Fruit fly (Drosophila melanogaster) whole organism, prepupa: ENCODE data around the gene Nelf-A.

Experiments
- Blimp-1 ChIP-seq: fragments of 200-800 bp; sonication (Bioruptor generic); optimal IDR thresholded peaks from 3 replicates; lab custom pipeline; 2017; ENCODE audit warnings: missing biosample characterization, missing genetic modification characterization, mild to moderate bottlenecking, moderate library complexity, missing genetic modification reagents
- CG10631 ChIP-seq: fragments of 200-800 bp; sonication (Bioruptor generic); optimal IDR thresholded peaks from 2 replicates; lab custom pipeline; 2016; ENCODE audit warnings: missing biosample characterization, missing genetic modification characterization
- CG10669 ChIP-seq: fragments of 200-800 bp; sonication (Bioruptor generic); optimal IDR thresholded peaks from 3 replicates; lab custom pipeline; 2018; ENCODE audit warnings: missing biosample characterization, mild to moderate bottlenecking, missing genetic modification characterization, moderate library complexity
- CG11294 ChIP-seq: fragments of 200-800 bp; sonication (Bioruptor generic); IDR thresholded peaks from 2 replicates; pipeline ENCODE4 v1.3.6; 2022; ENCODE audit warnings: missing biosample characterization, missing genetic modification characterization
- CG11762 ChIP-seq: fragments of 200-800 bp; sonication (Bioruptor generic); optimal IDR thresholded peaks from 3 replicates; lab custom pipeline; 2016; ENCODE audit warnings: missing biosample characterization, missing genetic modification characterization; ENCODE audit not compliant: insufficient read depth
- CG11902 ChIP-seq: fragments of 200-800 bp; sonication (Bioruptor generic); optimal IDR thresholded peaks from 3 replicates; lab custom pipeline; 2016; ENCODE audit warnings: missing biosample characterization, missing genetic modification characterization
- CG15336 ChIP-seq: fragments of 200-800 bp; sonication (Bioruptor generic); IDR thresholded peaks from 2 replicates; pipeline ENCODE4 v1.3.6; 2022; ENCODE audit warnings: missing biosample characterization, missing genetic modification characterization
- CG16779 ChIP-seq: fragments of 200-800 bp; sonication (Bioruptor generic); optimal IDR thresholded peaks from 3 replicates; lab custom pipeline; 2017; ENCODE audit warnings: missing biosample characterization, mild to moderate bottlenecking, missing genetic modification characterization
- CG31627 ChIP-seq: fragments of 200-800 bp; sonication (Bioruptor generic); optimal IDR thresholded peaks from 3 replicates; lab custom pipeline; 2016; ENCODE audit warnings: missing biosample characterization, missing genetic modification characterization
- CG32006 ChIP-seq: fragments of 200-800 bp; sonication (Bioruptor generic); optimal IDR thresholded peaks from 3 replicates; lab custom pipeline; 2017; ENCODE audit warnings: missing biosample characterization, mild to moderate bottlenecking, missing genetic modification characterization
- CG34406 ChIP-seq: fragments of 200-800 bp; sonication (Bioruptor generic); optimal IDR thresholded peaks from 3 replicates; lab custom pipeline; 2016; ENCODE audit warnings: missing biosample characterization, missing genetic modification characterization
- CG3919 ChIP-seq: fragments of 200-800 bp; sonication (Bioruptor generic); optimal IDR thresholded peaks from 3 replicates; lab custom pipeline; 2016; ENCODE audit warnings: missing biosample characterization, missing genetic modification characterization
- CG4318 ChIP-seq: fragments of 200-800 bp; sonication (Bioruptor generic); optimal IDR thresholded peaks from 3 replicates; lab custom pipeline; 2017; ENCODE audit warnings: missing biosample characterization, mild to moderate bottlenecking, missing genetic modification characterization
- CG6163 ChIP-seq: fragments of 200-800 bp; sonication (Bioruptor generic); IDR thresholded peaks from 3 replicates; pipeline ENCODE4 v1.3.6; 2022; ENCODE audit warnings: missing biosample characterization, missing genetic modification characterization
- CG6276 ChIP-seq: fragments of 200-800 bp; sonication (Bioruptor generic); optimal IDR thresholded peaks from 2 replicates; lab custom pipeline; 2017; ENCODE audit warnings: missing biosample characterization, mild to moderate bottlenecking, missing genetic modification characterization
- CG6792 ChIP-seq: fragments of 200-800 bp; sonication (Bioruptor generic); optimal IDR thresholded peaks from 3 replicates; lab custom pipeline; 2016; ENCODE audit warnings: missing biosample characterization, missing genetic modification characterization
- CG6808 ChIP-seq: fragments of 200-800 bp; sonication (Bioruptor generic); optimal IDR thresholded peaks from 3 replicates; lab custom pipeline; 2017; ENCODE audit warnings: missing biosample characterization, missing genetic modification characterization, mild to moderate bottlenecking, moderate library complexity, missing genetic modification reagents
- CG6854 ChIP-seq: fragments of 200-800 bp; sonication (Bioruptor generic); optimal IDR thresholded peaks from 2 replicates; lab custom pipeline; 2017; ENCODE audit warnings: missing biosample characterization, mild to moderate bottlenecking, missing genetic modification characterization
- CG7368 ChIP-seq: fragments of 200-800 bp; sonication (Bioruptor generic); optimal IDR thresholded peaks from 3 replicates; lab custom pipeline; 2016; ENCODE audit warnings: missing biosample characterization, missing genetic modification characterization
- CG8119 ChIP-seq: fragments of 200-800 bp; sonication (Bioruptor generic); IDR thresholded peaks from 3 replicates; pipeline ENCODE4 v1.3.6; 2022; ENCODE audit warnings: missing biosample characterization, missing genetic modification characterization
- CG8319 ChIP-seq: fragments of 200-800 bp; sonication (Bioruptor generic); optimal IDR thresholded peaks from 3 replicates; lab custom pipeline; 2016; ENCODE audit warnings: missing biosample characterization, missing genetic modification characterization
- CG8632 ChIP-seq: fragments of 200-800 bp; sonication (Bioruptor generic); optimal IDR thresholded peaks from 3 replicates; lab custom pipeline; 2016; ENCODE audit warnings: missing biosample characterization, missing genetic modification characterization
- CG9139 ChIP-seq: fragments of 200-800 bp; sonication (Bioruptor generic); optimal IDR thresholded peaks from 3 replicates; lab custom pipeline; 2017; ENCODE audit warnings: missing biosample characterization, mild to moderate bottlenecking, missing genetic modification characterization
- Eip75B ChIP-seq: fragments of 200-800 bp; sonication (Bioruptor generic); optimal IDR thresholded peaks from 3 replicates; lab custom pipeline; 2016; ENCODE audit warnings: missing biosample characterization, missing genetic modification characterization
- Eip78C ChIP-seq: fragments of 200-800 bp; sonication (Bioruptor generic); peaks from one replicate; lab custom pipeline; 2016; ENCODE audit warnings: missing biosample characterization, missing genetic modification characterization
- Ets21C ChIP-seq: fragments of 200-800 bp; sonication (Bioruptor generic); optimal IDR thresholded peaks from 3 replicates; lab custom pipeline; 2016; ENCODE audit warnings: missing biosample characterization, missing genetic modification characterization
- Ets96B ChIP-seq: fragments of 200-800 bp; optimal IDR thresholded peaks from 2 replicates; lab custom pipeline; 2019; ENCODE audit warnings: missing biosample characterization, mild to moderate bottlenecking, missing genetic modification characterization, moderate library complexity
- Gug ChIP-seq: fragments of 200-800 bp; sonication (Bioruptor generic); IDR thresholded peaks from 2 replicates; pipeline ENCODE4 v1.3.6; 2022; ENCODE audit warnings: missing biosample characterization, missing genetic modification characterization
- Hr38 ChIP-seq: sonication (Bioruptor generic); optimal IDR thresholded peaks from 2 replicates; lab custom pipeline; 2016; ENCODE audit warnings: missing biosample characterization, missing genetic modification characterization
- Hr39 ChIP-seq: fragments of 200-800 bp; sonication (Bioruptor generic); optimal IDR thresholded peaks from 2 replicates; lab custom pipeline; 2016; ENCODE audit warnings: missing biosample characterization, missing genetic modification characterization
- Hr4 ChIP-seq: fragments of 200-800 bp; sonication (Bioruptor generic); optimal IDR thresholded peaks from 3 replicates; lab custom pipeline; 2016; ENCODE audit warnings: missing biosample characterization, missing genetic modification characterization
- Lpt ChIP-seq: fragments of 200-800 bp; sonication (Bioruptor generic); optimal IDR thresholded peaks from 3 replicates; lab custom pipeline; 2016; ENCODE audit warnings: missing biosample characterization, missing genetic modification characterization
- Met ChIP-seq: fragments of 200-800 bp; sonication (Bioruptor generic); optimal IDR thresholded peaks from 3 replicates; lab custom pipeline; 2016; ENCODE audit warnings: missing biosample characterization, missing genetic modification characterization
- Smox ChIP-seq: fragments of 200-800 bp; sonication (Bioruptor generic); optimal IDR thresholded peaks from 3 replicates; lab custom pipeline; 2016; ENCODE audit warnings: missing biosample characterization, missing genetic modification characterization
- Sox102F ChIP-seq: fragments of 200-800 bp; sonication (Bioruptor generic); optimal IDR thresholded peaks from 2 replicates; lab custom pipeline; 2016; ENCODE audit warnings: missing biosample characterization, mild to moderate bottlenecking, missing genetic modification characterization
- Sox14 ChIP-seq: fragments of 200-800 bp; sonication (Bioruptor generic); optimal IDR thresholded peaks from 3 replicates; lab custom pipeline; 2016; ENCODE audit warnings: missing biosample characterization, missing genetic modification characterization
- Sox15 ChIP-seq: fragments of 200-800 bp; sonication (Bioruptor generic); optimal IDR thresholded peaks from 3 replicates; lab custom pipeline; 2016; ENCODE audit warnings: missing biosample characterization, missing genetic modification characterization
- achi ChIP-seq: fragments of 200-800 bp; sonication (Bioruptor generic); optimal IDR thresholded peaks from 3 replicates; lab custom pipeline; 2016; ENCODE audit warnings: missing biosample characterization, missing genetic modification characterization
- acj6 ChIP-seq: fragments of 200-800 bp; sonication (Bioruptor generic); optimal IDR thresholded peaks from 3 replicates; lab custom pipeline; 2016; ENCODE audit warnings: missing biosample characterization, missing genetic modification characterization
- cyc ChIP-seq: fragments of 200-800 bp; sonication (Bioruptor generic); optimal IDR thresholded peaks from 3 replicates; lab custom pipeline; 2016; ENCODE audit warnings: missing biosample characterization, missing genetic modification characterization
- dac ChIP-seq: fragments of 200-800 bp; sonication (Bioruptor generic); optimal IDR thresholded peaks from 2 replicates; lab custom pipeline; 2017; ENCODE audit warnings: missing biosample characterization, mild to moderate bottlenecking, missing genetic modification characterization
- dsx ChIP-seq: fragments of 200-800 bp; optimal IDR thresholded peaks from 3 replicates; lab custom pipeline; 2019; ENCODE audit warnings: missing biosample characterization, mild to moderate bottlenecking, missing genetic modification characterization, moderate library complexity; ENCODE audit not compliant: poor library complexity, severe bottlenecking
- eg ChIP-seq: fragments of 200-800 bp; sonication (Bioruptor generic); IDR thresholded peaks from 3 replicates; pipeline ENCODE4 v1.3.6; 2022; ENCODE audit warnings: missing biosample characterization, missing genetic modification characterization
- esn ChIP-seq: fragments of 200-800 bp; sonication (Bioruptor generic); optimal IDR thresholded peaks from 2 replicates; lab custom pipeline; 2016; ENCODE audit warnings: missing biosample characterization, mild to moderate bottlenecking, missing genetic modification characterization, moderate library complexity
- fd59A ChIP-seq: fragments of 200-800 bp; sonication (Bioruptor generic); optimal IDR thresholded peaks from 2 replicates; lab custom pipeline; 2017; ENCODE audit warnings: missing biosample characterization, mild to moderate bottlenecking, missing genetic modification characterization, missing genetic modification reagents
- fkh ChIP-seq: fragments of 200-800 bp; sonication (Bioruptor generic); optimal IDR thresholded peaks from 3 replicates; lab custom pipeline; 2017; ENCODE audit warnings: missing biosample characterization, mild to moderate bottlenecking, missing genetic modification characterization, moderate library complexity
- lz ChIP-seq: fragments of 200-800 bp; sonication (Bioruptor generic); optimal IDR thresholded peaks from 3 replicates; lab custom pipeline; 2016; ENCODE audit warnings: missing biosample characterization, missing genetic modification characterization
- pdm3 ChIP-seq: fragments of 200-800 bp; sonication (Bioruptor generic); optimal IDR thresholded peaks from 3 replicates; lab custom pipeline; 2016; ENCODE audit warnings: missing biosample characterization, missing genetic modification characterization
- ss ChIP-seq, 2 experiments: fragments of 200-800 bp; sonication (Bioruptor generic); optimal IDR thresholded peaks; 2 replicates in 1 of 2; 3 replicates in 1 of 2; lab custom pipeline; 2017 to 2018; ENCODE audit warnings: mild to moderate bottlenecking in 2 of 2, missing biosample characterization in 2 of 2, missing genetic modification characterization in 2 of 2, moderate library complexity in 1 of 2
- svp ChIP-seq: fragments of 200-800 bp; sonication (Bioruptor generic); peaks from one replicate; lab custom pipeline; 2016; ENCODE audit warnings: missing biosample characterization, missing genetic modification characterization
- topi ChIP-seq: fragments of 200-800 bp; sonication (Bioruptor generic); optimal IDR thresholded peaks from 3 replicates; lab custom pipeline; 2016; ENCODE audit warnings: missing biosample characterization, missing genetic modification characterization
- vri ChIP-seq: fragments of 200-800 bp; sonication (Bioruptor generic); optimal IDR thresholded peaks from 3 replicates; lab custom pipeline; 2016; ENCODE audit warnings: missing biosample characterization, mild to moderate bottlenecking, missing genetic modification characterization

Nelf-A gene

DNA sequence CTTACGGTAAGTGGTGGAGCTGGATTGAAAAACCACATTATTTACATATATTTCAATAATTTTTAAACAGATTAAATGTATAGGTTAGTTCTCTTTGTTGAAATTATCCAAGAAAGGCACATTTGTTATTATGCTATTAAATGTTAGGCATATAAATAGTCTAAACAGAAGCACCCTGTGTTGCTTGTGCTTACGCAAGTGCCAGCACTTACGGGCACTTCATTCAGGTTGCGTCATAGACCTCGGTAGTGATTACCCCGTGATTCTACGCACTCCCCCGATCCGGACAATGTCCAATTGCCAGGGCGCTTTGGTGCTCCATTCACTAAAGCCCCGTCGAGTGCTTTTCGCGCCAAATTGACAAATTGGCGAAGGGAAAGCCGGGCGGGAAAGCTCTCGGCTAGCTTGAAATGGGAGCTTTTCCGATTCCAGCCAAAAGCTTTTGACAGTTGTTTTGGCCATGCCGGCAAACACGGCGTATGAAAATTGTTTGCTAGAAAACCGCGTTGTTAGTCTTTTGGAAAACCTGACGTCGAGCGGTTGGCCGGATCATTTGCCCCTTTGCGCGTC, 23.1 kb downstream of the Nelf-A start, which contains the start of gene ETHR:
Gene ETHR (plus strand): TSS at position 520 of the 570 bp plus-strand sequence.
- peak; percentile 2 for TF ChIP-seq CG6276 (GFP tag; lab: Kevin White, UChicago)
- TF ChIP-seq CG11294 (GFP tag; lab: Robert Waterston, UW) = peak; percentile 9; the same call in 1 of the 2 replicates
- TF ChIP-seq CG8319 (GFP tag; lab: Kevin White, UChicago) = no peak
- no peak for TF ChIP-seq CG11902 (GFP tag; lab: Kevin White, UChicago)
- TF ChIP-seq fd59A = no peak
- TF ChIP-seq svp (GFP tag; lab: Kevin White, UChicago) = no peak
- peak; percentile 28 for TF ChIP-seq CG34406 (GFP tag; lab: Kevin White, UChicago)
- peak; percentile 26 for TF ChIP-seq pdm3
- TF ChIP-seq cyc (GFP tag; lab: Kevin White, UChicago) = no peak
- peak; percentile 31 for TF ChIP-seq Hr4 (GFP tag; lab: Kevin White, UChicago)
- no peak for TF ChIP-seq topi (GFP tag; lab: Kevin White, UChicago)
- peak; percentile 15 for TF ChIP-seq CG3919 (GFP tag; lab: Kevin White, UChicago)
- no peak for TF ChIP-seq lz (GFP tag; lab: Kevin White, UChicago)
- TF ChIP-seq CG6163 (GFP tag; lab: Robert Waterston, UW) = peak; percentile 50; the same call in 2 of the 3 replicates
- TF ChIP-seq ss (GFP tag; optimal IDR thresholded peaks at IDR 0.05; lab: Kevin White, UChicago) = no peak
- no peak for TF ChIP-seq CG10631 (GFP tag; lab: Kevin White, UChicago)
- no peak for TF ChIP-seq Blimp-1 (GFP tag; lab: Kevin White, UChicago)
- no peak for TF ChIP-seq CG4318 (GFP tag; lab: Kevin White, UChicago)
- TF ChIP-seq eg (GFP tag; lab: Robert Waterston, UW) = 0 out of 3 replicates have a peak, but pooled peaks have one; percentile 37
- peak; percentile 15 for TF ChIP-seq fkh
- TF ChIP-seq Hr38 (GFP tag; lab: Kevin White, UChicago) = no peak
- peak; percentile 8 for TF ChIP-seq CG32006 (GFP tag; lab: Kevin White, UChicago)
- TF ChIP-seq CG6792 (GFP tag; lab: Kevin White, UChicago) = peak; percentile 1
- TF ChIP-seq CG8632 (GFP tag; lab: Kevin White, UChicago) = peak; percentile 2
- peak; percentile 31; the same call in 1 of the 3 replicates for TF ChIP-seq CG8119 (GFP tag; lab: Robert Waterston, UW)
- no peak for TF ChIP-seq dac (GFP tag; lab: Kevin White, UChicago)
- peak; percentile 86 for TF ChIP-seq CG16779 (tag; lab: Kevin White, UChicago)
- TF ChIP-seq Sox14 (GFP tag; lab: Kevin White, UChicago) = no peak
- no peak for TF ChIP-seq Smox (GFP tag; lab: Kevin White, UChicago)
- TF ChIP-seq CG11762 (GFP tag; lab: Kevin White, UChicago) = no peak
- TF ChIP-seq Ets21C (GFP tag; lab: Kevin White, UChicago) = no peak
- peak; percentile 84 for TF ChIP-seq Eip78C (GFP tag; lab: Kevin White, UChicago)
- no peak for TF ChIP-seq Sox102F (GFP tag; lab: Kevin White, UChicago)
- TF ChIP-seq achi (GFP tag; lab: Kevin White, UChicago) = peak; percentile 3
- no peak for TF ChIP-seq Sox15 (GFP tag; lab: Kevin White, UChicago)
- no peak for TF ChIP-seq CG6854
- peak; percentile 4 for TF ChIP-seq Met (GFP tag; lab: Kevin White, UChicago)
- no peak for TF ChIP-seq CG10669
- TF ChIP-seq CG15336 (GFP tag; lab: Robert Waterston, UW) = no peak
- no peak for TF ChIP-seq Eip75B (GFP tag; lab: Kevin White, UChicago)
- no peak for TF ChIP-seq acj6 (GFP tag; lab: Kevin White, UChicago)
- no peak for TF ChIP-seq Lpt (GFP tag; lab: Kevin White, UChicago)
- no peak for TF ChIP-seq CG6808 (GFP tag; lab: Kevin White, UChicago)
- TF ChIP-seq vri = peak; percentile 93
- no peak for TF ChIP-seq CG31627 (GFP tag; lab: Kevin White, UChicago)
- TF ChIP-seq Gug = no peak
- TF ChIP-seq esn = no peak
- TF ChIP-seq dsx = no peak
- TF ChIP-seq CG9139 = no peak
- TF ChIP-seq Hr39 = no peak
- no peak for TF ChIP-seq Ets96B (tag; lab: Kevin White, UChicago)
- no peak for TF ChIP-seq CG7368 (GFP tag; lab: Kevin White, UChicago)
